Fruit fly (Drosophila melanogaster): ENCODE data around the gene swa.

Gene swa

DNA sequence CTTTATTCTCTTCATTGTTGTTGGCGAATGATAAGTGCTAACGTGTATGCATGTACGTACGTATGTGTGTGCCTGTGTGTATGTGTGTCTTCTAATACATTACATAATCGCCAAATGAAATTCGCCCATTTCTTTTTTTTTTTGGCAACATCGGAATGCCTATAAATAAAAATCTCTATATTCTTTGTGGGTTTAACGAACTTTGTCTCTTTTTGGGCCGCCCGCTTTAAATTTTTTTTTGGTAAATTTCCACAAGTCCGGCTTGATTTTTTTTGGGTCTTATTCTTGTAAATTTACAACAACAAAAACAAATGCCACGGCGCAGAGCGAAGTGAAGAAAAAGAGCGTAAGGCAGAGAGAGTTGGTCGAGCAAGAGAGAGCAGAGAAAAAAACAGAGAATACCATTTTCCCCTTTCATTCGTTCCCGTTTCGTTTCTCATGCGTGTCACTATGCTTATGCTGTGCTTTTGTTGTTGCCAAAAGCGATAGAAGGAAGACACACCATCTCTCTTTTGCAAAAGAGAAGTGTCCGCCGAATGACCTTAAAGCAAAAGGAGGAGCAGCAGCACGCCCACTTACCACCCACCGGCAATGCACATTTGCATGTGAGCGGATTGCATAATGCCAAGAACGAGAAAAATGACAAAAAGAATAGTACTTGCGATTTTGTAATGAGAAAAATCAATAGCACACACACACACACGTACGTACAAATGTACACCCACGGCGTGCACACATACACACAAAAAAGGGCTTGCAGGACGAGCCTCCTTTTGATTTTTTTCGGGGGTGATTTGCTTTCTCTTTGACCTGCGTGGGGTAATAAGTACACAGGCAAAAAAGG, 12.5 kb downstream of the swa start:
- TF ChIP-seq pad (GFP tag; optimal IDR thresholded peaks at IDR 0.05) (peak; percentile 92), kay (GFP tag; ENCODE audit: borderline replicate concordance) (no peak)

DNA sequence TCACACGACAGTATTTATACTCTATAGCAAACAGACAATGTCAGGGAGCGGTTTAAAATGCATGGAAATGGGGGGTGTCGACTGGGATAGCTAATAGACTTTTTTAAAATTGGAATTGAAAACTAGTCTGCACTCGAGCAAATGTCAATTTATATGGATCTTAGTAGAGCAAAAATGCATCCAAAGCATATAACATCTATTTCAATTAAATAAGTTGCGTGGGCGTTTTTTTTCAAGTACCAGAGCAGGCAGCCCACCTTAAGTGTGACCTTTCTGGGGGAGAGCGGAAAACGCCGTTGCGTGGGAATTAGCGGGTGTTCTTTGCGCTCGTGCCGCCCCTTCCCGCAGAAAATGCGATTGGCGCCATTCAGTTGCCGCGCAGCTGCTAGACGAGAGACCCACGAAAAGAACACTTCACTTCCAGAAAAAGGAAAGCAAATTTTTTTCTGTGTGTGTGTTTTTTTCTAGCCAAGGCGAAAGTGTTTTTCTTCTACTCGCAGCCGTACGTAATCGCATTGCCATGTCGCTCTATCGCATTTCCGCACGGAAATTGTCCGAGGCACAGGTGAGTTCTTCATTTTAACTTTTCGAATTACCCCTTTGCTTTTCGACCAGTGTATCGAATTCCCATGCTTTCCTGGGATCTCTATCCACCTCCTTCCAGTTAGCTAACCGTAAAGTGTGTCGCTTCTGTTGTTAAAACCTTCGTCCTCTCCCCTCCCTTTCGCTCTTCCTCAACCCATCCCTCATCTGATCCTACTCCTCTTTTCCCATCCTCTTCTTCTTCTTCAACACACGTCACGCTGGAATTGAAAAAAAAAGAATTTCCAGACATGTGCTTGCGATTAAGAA, 13.4 kb downstream of the swa start:
- TF ChIP-seq cnc (optimal IDR thresholded peaks at IDR 0.05) (no peak), cic (GFP tag; optimal IDR thresholded peaks at IDR 0.05) (peak; percentile 28), ovo (GFP tag; optimal IDR thresholded peaks at IDR 0.05) (no peak), pad (GFP tag; optimal IDR thresholded peaks at IDR 0.05) (peak; percentile 63), Hr96 (GFP tag; optimal IDR thresholded peaks at IDR 0.05) (no peak), CG7101 (tag; optimal IDR thresholded peaks at IDR 0.05) (peak; percentile 64), toe (GFP tag; optimal IDR thresholded peaks at IDR 0.05) (no peak), CG11617 (GFP tag; optimal IDR thresholded peaks at IDR 0.05) (peak; percentile 45), bab1 (GFP tag; optimal IDR thresholded peaks at IDR 0.05) (peak; percentile 50), tj (GFP tag; optimal IDR thresholded peaks at IDR 0.05) (peak; percentile 38), CG14711 (tag; optimal IDR thresholded peaks at IDR 0.05) (peak; percentile 28), CG1620 (GFP tag; optimal IDR thresholded peaks at IDR 0.05) (peak; percentile 35), Mnt (GFP tag; optimal IDR thresholded peaks at IDR 0.05) (peak; percentile 81), Crg-1 (GFP tag; optimal IDR thresholded peaks at IDR 0.05) (peak; percentile 47)

DNA sequence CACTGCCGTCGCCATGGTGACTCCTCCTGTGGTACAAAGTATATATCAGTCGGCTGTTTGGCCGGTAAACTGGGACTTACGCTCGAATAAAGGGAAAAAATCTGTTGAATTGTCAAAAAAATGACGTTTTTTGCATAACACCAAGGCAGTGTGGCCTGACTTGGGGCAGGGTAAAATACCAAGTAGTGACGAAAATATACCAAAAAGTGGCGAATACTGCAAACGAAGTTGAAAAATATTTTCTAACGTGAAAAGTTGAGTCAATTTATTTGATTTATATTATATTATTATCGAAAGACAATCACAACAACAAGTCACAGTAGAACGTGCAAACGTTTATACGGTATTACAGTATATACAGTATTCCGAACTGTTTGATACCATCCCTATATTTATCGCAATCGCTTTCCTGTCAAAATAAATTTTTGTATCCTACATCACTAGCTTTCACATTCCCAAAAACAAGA, 15.3 kb downstream of the swa start, which contains the start of the genes ND-B16.6 and kdn:
ND-B16.6 (minus strand) TSS at position 189 of the 467 bp plus-strand sequence.
kdn (plus strand) TSS at position 417 of the 467 bp plus-strand sequence.
- TF ChIP-seq CG7045 (GFP tag; optimal IDR thresholded peaks at IDR 0.05) (no peak), CG7101 (tag; optimal IDR thresholded peaks at IDR 0.05) (no peak), toe (GFP tag; optimal IDR thresholded peaks at IDR 0.05) (no peak), cnc (optimal IDR thresholded peaks at IDR 0.05) (no peak), CG5204 (GFP tag; optimal IDR thresholded peaks at IDR 0.05) (no peak), tj (GFP tag; optimal IDR thresholded peaks at IDR 0.05) (peak; percentile 37), CG14711 (tag; optimal IDR thresholded peaks at IDR 0.05) (no peak), ovo (GFP tag; optimal IDR thresholded peaks at IDR 0.05) (no peak)

DNA sequence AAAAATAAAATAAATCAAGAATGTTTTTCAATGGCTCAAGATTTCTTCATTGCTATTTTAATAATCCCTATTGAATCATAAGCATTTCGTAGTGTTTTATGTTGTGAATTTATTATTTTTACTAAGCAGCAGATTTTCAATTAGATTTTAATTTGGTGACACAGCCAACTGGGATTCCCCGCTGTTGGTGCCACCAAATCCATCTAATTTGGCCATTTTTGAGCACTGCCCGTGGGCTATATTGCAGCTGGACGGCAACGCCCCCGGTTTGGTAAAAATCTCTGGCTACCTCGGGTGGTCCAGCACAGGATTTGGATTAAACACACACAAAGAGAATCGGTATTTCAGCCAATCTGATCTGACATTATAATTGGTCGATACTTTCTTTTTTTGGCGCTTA, 16.3 kb downstream of the swa start:
- TF ChIP-seq toe (GFP tag; optimal IDR thresholded peaks at IDR 0.05) (no peak), CG33017 (tag; optimal IDR thresholded peaks at IDR 0.05) (no peak), CG1620 (GFP tag; optimal IDR thresholded peaks at IDR 0.05) (no peak), cic (GFP tag; optimal IDR thresholded peaks at IDR 0.05) (no peak), kay (GFP tag; ENCODE audit: borderline replicate concordance) (no peak), CG5204 (GFP tag; optimal IDR thresholded peaks at IDR 0.05) (no peak), Crg-1 (GFP tag; optimal IDR thresholded peaks at IDR 0.05) (no peak), CG7101 (tag; optimal IDR thresholded peaks at IDR 0.05) (no peak), CG12768 (GFP tag; optimal IDR thresholded peaks at IDR 0.05) (no peak), tj (GFP tag; optimal IDR thresholded peaks at IDR 0.05) (no peak), CG7045 (GFP tag; optimal IDR thresholded peaks at IDR 0.05) (no peak), CG11617 (GFP tag; optimal IDR thresholded peaks at IDR 0.05) (no peak), Hr96 (GFP tag; optimal IDR thresholded peaks at IDR 0.05) (no peak), CG14711 (tag; optimal IDR thresholded peaks at IDR 0.05) (no peak), pad (GFP tag; optimal IDR thresholded peaks at IDR 0.05) (no peak), bab1 (GFP tag; optimal IDR thresholded peaks at IDR 0.05) (no peak), cnc (optimal IDR thresholded peaks at IDR 0.05) (no peak), Clk (GFP tag; optimal IDR thresholded peaks at IDR 0.05) (no peak), ovo (GFP tag; optimal IDR thresholded peaks at IDR 0.05) (no peak)

DNA sequence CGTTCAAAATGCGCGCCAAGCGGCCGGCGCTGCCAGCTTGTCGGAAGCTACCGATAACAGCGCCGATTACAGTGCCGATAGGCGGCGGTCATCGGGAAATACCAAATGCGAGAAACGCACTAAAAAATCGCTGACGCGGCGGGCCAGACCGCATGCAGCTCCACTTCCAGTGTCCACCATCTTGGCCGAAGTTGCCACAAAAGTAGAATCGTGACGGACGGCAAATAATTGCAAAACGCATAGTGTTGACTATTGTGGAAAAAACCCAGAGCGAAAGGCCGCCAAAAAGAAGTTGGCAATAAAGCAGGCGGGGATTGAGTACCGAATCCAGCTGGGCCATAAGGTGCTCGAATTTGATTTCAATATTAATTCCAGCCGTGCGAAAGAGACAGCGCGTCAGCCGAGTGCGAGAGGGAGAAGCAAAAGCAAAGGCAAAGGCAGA, 18.6 kb downstream of the swa start, which contains the start of gene CG3847:
CG3847 (plus strand) TSS at position 178 of the 442 bp plus-strand sequence.
- TF ChIP-seq Crg-1 (GFP tag; optimal IDR thresholded peaks at IDR 0.05) (peak; percentile 68), Clk (GFP tag; optimal IDR thresholded peaks at IDR 0.05) (no peak), CG12768 (GFP tag; optimal IDR thresholded peaks at IDR 0.05) (no peak), tj (GFP tag; optimal IDR thresholded peaks at IDR 0.05) (peak; percentile 99), Hr96 (GFP tag; optimal IDR thresholded peaks at IDR 0.05) (no peak), CG7045 (GFP tag; optimal IDR thresholded peaks at IDR 0.05) (no peak), cic (GFP tag; optimal IDR thresholded peaks at IDR 0.05) (no peak), CG11617 (GFP tag; optimal IDR thresholded peaks at IDR 0.05) (no peak), CG33017 (tag; optimal IDR thresholded peaks at IDR 0.05) (no peak), CG7101 (tag; optimal IDR thresholded peaks at IDR 0.05) (peak; percentile 51), CG14711 (tag; optimal IDR thresholded peaks at IDR 0.05) (peak; percentile 96), pad (GFP tag; optimal IDR thresholded peaks at IDR 0.05) (peak; percentile 52), ovo (GFP tag; optimal IDR thresholded peaks at IDR 0.05) (peak; percentile 49), cnc (optimal IDR thresholded peaks at IDR 0.05) (no peak), bab1 (GFP tag; optimal IDR thresholded peaks at IDR 0.05) (peak; percentile 80), toe (GFP tag; optimal IDR thresholded peaks at IDR 0.05) (peak; percentile 9), CG1620 (GFP tag; optimal IDR thresholded peaks at IDR 0.05) (peak; percentile 74), CG5204 (GFP tag; optimal IDR thresholded peaks at IDR 0.05) (no peak), Mnt (GFP tag; optimal IDR thresholded peaks at IDR 0.05) (peak; percentile 73), kay (GFP tag; ENCODE audit: borderline replicate concordance) (no peak)
